Fruit fly (Drosophila melanogaster) whole organism, adult: Measurements from ENCODE around the gene Corp.

Experiments used
- CG11617 ChIP-seq: fragments of 200-800 bp; sonication (Bioruptor generic); optimal IDR thresholded peaks from 2 replicates; lab custom pipeline; 2017; ENCODE audit warnings: mild to moderate bottlenecking, missing biosample characterization, missing genetic modification reagents, missing genetic modification characterization
- CG12768 ChIP-seq: fragments of 200-800 bp; sonication (Bioruptor generic); optimal IDR thresholded peaks from 2 replicates; lab custom pipeline; 2017; ENCODE audit warnings: missing biosample characterization, missing genetic modification characterization, mild to moderate bottlenecking, moderate library complexity, missing genetic modification reagents
- CG14711 ChIP-seq: fragments of 200-800 bp; sonication (Bioruptor generic); optimal IDR thresholded peaks from 2 replicates; lab custom pipeline; 2018; ENCODE audit warnings: missing biosample characterization, mild to moderate bottlenecking, missing genetic modification characterization, moderate library complexity
- CG1620 ChIP-seq: fragments of 200-800 bp; sonication (Bioruptor generic); optimal IDR thresholded peaks from 2 replicates; lab custom pipeline; 2016; ENCODE audit warnings: missing biosample characterization, missing genetic modification characterization
- CG33017 ChIP-seq: fragments of 200-800 bp; sonication (Bioruptor generic); optimal IDR thresholded peaks from 2 replicates; lab custom pipeline; 2018; ENCODE audit warnings: missing biosample characterization, mild to moderate bottlenecking, missing genetic modification characterization, moderate library complexity
- CG5204 ChIP-seq: fragments of 200-800 bp; sonication (Bioruptor generic); optimal IDR thresholded peaks from 2 replicates; lab custom pipeline; 2016; ENCODE audit warnings: missing biosample characterization, missing genetic modification characterization
- CG7045 ChIP-seq: fragments of 200-800 bp; sonication (Bioruptor generic); optimal IDR thresholded peaks from 2 replicates; lab custom pipeline; 2017; ENCODE audit warnings: missing biosample characterization, mild to moderate bottlenecking, missing genetic modification characterization
- CG7101 ChIP-seq: fragments of 200-800 bp; sonication (Bioruptor generic); optimal IDR thresholded peaks from 2 replicates; lab custom pipeline; 2018; ENCODE audit warnings: missing biosample characterization, mild to moderate bottlenecking, missing genetic modification characterization, moderate library complexity
- Clk ChIP-seq: fragments of 200-800 bp; sonication (Bioruptor generic); optimal IDR thresholded peaks from 2 replicates; lab custom pipeline; 2017; ENCODE audit warnings: missing biosample characterization, missing genetic modification characterization
- Crg-1 ChIP-seq: fragments of 200-800 bp; sonication (Bioruptor generic); optimal IDR thresholded peaks from 2 replicates; lab custom pipeline; 2016; ENCODE audit warnings: missing biosample characterization, missing genetic modification characterization
- Hr96 ChIP-seq: fragments of 200-800 bp; sonication (Bioruptor generic); optimal IDR thresholded peaks from 2 replicates; lab custom pipeline; 2016; ENCODE audit warnings: missing biosample characterization, missing genetic modification characterization
- Mnt ChIP-seq: fragments of 200-800 bp; sonication (Bioruptor generic); optimal IDR thresholded peaks from 2 replicates; lab custom pipeline; 2016; ENCODE audit warnings: missing biosample characterization, mild to moderate bottlenecking, missing genetic modification characterization
- bab1 ChIP-seq: fragments of 200-800 bp; sonication (Bioruptor generic); optimal IDR thresholded peaks from 3 replicates; lab custom pipeline; 2019; ENCODE audit warnings: missing biosample characterization, mild to moderate bottlenecking, missing genetic modification characterization, moderate library complexity
- cic ChIP-seq: fragments of 200-800 bp; sonication (Bioruptor generic); optimal IDR thresholded peaks from 2 replicates; lab custom pipeline; 2017; ENCODE audit warnings: missing biosample characterization, mild to moderate bottlenecking, missing genetic modification characterization, moderate library complexity
- cnc ChIP-seq, 2 experiments: fragments of >200 bp; optimal IDR thresholded peaks; 2 replicates each; lab custom pipeline; 2017
- kay ChIP-seq: fragments of 200-800 bp; sonication (Bioruptor generic); peaks from one replicate; lab custom pipeline; 2016; ENCODE audit warnings: missing biosample characterization, missing genetic modification characterization, borderline replicate concordance
- ovo ChIP-seq: fragments of 200-800 bp; sonication (Bioruptor generic); optimal IDR thresholded peaks from 2 replicates; lab custom pipeline; 2016; ENCODE audit warnings: missing biosample characterization, missing genetic modification characterization
- pad ChIP-seq: fragments of 200-800 bp; sonication (Bioruptor generic); optimal IDR thresholded peaks from 3 replicates; lab custom pipeline; 2017; ENCODE audit warnings: missing biosample characterization, missing genetic modification characterization, mild to moderate bottlenecking, moderate library complexity, missing genetic modification reagents
- tj ChIP-seq: fragments of 200-800 bp; sonication (Bioruptor generic); optimal IDR thresholded peaks from 3 replicates; lab custom pipeline; 2017; ENCODE audit warnings: missing biosample characterization, mild to moderate bottlenecking, missing genetic modification characterization, moderate library complexity
- toe ChIP-seq: fragments of 200-800 bp; sonication (Bioruptor generic); optimal IDR thresholded peaks from 2 replicates; lab custom pipeline; 2016; ENCODE audit warnings: missing biosample characterization, missing genetic modification characterization

Gene Corp

DNA sequence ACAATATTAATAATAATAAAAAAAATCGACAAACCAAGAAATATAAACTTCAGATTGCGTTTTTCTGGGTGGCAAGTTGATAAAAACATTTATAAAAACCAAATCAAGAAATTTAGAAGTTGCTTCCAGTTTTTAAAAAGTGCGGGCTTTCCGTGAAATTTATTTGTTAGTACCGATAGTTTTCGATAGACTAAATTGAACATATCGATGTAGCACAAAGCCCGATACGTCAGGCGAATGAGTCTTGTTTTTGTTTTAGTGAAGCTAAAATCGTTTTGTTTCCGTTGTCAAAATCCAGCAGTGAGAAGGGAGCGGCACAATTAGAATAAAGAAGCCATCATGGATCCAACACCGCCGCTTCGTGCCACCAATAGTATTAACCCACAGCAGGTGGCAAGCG, 30.8 kb downstream of the Corp start, which contains the start of gene CG2147:
TSS of gene CG2147 (plus strand) at position 254 of the 400 bp plus-strand sequence.
- TF ChIP-seq bab1 (GFP tag; lab: Kevin White, UChicago): peak; percentile 51
- TF ChIP-seq CG1620 (GFP tag; lab: Kevin White, UChicago): no peak

DNA sequence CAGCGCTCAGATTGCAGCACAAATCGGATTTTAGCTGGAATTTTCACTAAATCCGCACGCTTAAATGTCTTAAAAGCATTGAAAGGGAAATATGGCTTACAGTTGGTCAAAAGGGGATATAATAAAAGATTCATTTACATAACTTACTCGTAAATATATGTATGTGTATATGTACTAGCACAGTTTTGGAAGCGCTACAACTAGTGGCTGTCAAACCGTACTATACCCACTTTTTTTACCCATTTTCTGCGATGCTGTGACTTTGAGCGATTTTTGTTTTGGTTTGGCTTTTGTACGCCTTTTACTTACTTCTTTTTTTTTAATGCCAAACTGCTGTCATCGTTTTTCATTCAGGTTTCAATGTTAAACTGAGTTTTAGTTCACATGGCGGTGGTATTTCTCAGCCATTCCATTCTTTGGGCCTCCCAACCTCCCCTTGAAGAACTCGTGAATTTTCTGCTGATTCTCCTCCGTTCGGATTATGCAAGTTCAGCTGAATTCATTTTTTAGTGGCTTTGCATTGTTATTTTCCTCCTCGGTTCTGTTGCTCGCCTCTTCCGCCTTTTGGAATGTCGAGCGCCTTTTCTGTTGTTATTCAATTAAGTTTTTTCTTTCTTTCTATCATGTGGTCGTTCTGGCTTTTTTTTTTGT, 37.2 kb downstream of the Corp start:
- TF ChIP-seq Crg-1 (GFP tag; lab: Kevin White, UChicago): no peak
- TF ChIP-seq CG1620 (GFP tag; lab: Kevin White, UChicago): no peak
- TF ChIP-seq Hr96: no peak
- peak; percentile 100 for TF ChIP-seq tj (GFP tag; lab: Kevin White, UChicago)

DNA sequence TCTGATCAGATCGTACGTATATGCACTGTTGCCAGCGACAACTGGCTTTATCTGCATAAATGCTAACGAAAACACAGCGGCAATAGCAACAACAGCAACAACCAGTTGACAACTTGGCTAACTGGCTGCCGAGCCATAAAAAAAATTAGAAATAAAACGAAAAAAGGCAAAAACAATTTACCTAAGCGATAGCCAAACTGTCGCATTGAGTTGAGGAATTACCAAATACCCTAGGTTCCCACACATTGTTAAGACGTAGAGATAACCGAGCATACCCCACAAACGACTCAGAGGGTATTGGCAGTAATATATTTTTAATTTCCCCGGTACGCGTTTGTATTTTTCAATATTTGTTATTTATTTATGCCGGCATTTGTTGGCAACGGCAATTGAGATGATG, 38.0 kb downstream of the Corp start:
- TF ChIP-seq kay: peak; percentile 86
- peak; percentile 9 for TF ChIP-seq CG11617 (GFP tag; lab: Kevin White, UChicago)
- TF ChIP-seq toe (GFP tag; lab: Kevin White, UChicago): peak; percentile 2
- TF ChIP-seq bab1 (GFP tag; lab: Kevin White, UChicago): no peak
- TF ChIP-seq Crg-1 (GFP tag; lab: Kevin White, UChicago): no peak
- peak; percentile 33 for TF ChIP-seq CG5204 (GFP tag; lab: Kevin White, UChicago)
- peak; percentile 14 for TF ChIP-seq CG33017 (tag; lab: Kevin White, UChicago)
- TF ChIP-seq CG14711 (tag; lab: Kevin White, UChicago): peak; percentile 29
- TF ChIP-seq CG12768 (GFP tag; lab: Kevin White, UChicago): no peak
- TF ChIP-seq CG7101: peak; percentile 52
- TF ChIP-seq Mnt (GFP tag; lab: Kevin White, UChicago): peak; percentile 32
- TF ChIP-seq cic (GFP tag; lab: Kevin White, UChicago): peak; percentile 49
- TF ChIP-seq Clk: peak; percentile 5
- TF ChIP-seq ovo (GFP tag; lab: Kevin White, UChicago): no peak
- peak; percentile 26 for TF ChIP-seq pad
- TF ChIP-seq Hr96: no peak
- TF ChIP-seq tj (GFP tag; lab: Kevin White, UChicago): no peak
- peak; percentile 48 for TF ChIP-seq CG7045 (GFP tag; lab: Kevin White, UChicago)
- no peak for TF ChIP-seq CG1620 (GFP tag; lab: Kevin White, UChicago)
- TF ChIP-seq cnc (optimal IDR thresholded peaks at IDR 0.05; lab: Kevin White, UChicago): no peak

dm6 chrX:8231241-8232028, 39.8 kb downstream of the Corp start:
- TF ChIP-seq tj (GFP tag; lab: Kevin White, UChicago) (peak; percentile 91), pad (no peak), Clk (no peak), ovo (GFP tag; lab: Kevin White, UChicago) (no peak), CG11617 (GFP tag; lab: Kevin White, UChicago) (peak; percentile 50), Mnt (GFP tag; lab: Kevin White, UChicago) (no peak), bab1 (GFP tag; lab: Kevin White, UChicago) (peak; percentile 16), CG7045 (GFP tag; lab: Kevin White, UChicago) (no peak), CG1620 (GFP tag; lab: Kevin White, UChicago) (no peak), CG5204 (GFP tag; lab: Kevin White, UChicago) (no peak), CG33017 (tag; lab: Kevin White, UChicago) (no peak), kay (no peak), cnc (optimal IDR thresholded peaks at IDR 0.05; lab: Kevin White, UChicago) (no peak), Hr96 (no peak), CG7101 (peak; percentile 19), toe (GFP tag; lab: Kevin White, UChicago) (no peak), CG14711 (tag; lab: Kevin White, UChicago) (no peak), Crg-1 (GFP tag; lab: Kevin White, UChicago) (no peak), cic (GFP tag; lab: Kevin White, UChicago) (no peak), CG12768 (GFP tag; lab: Kevin White, UChicago) (no peak)

dm6 chrX:8229918-8230699, 41.1 kb downstream of the Corp start:
- peak; percentile 27 for TF ChIP-seq Hr96
- peak; percentile 16 for TF ChIP-seq CG12768 (GFP tag; lab: Kevin White, UChicago)
- peak; percentile 31 for TF ChIP-seq CG7101
- TF ChIP-seq Clk: no peak
- TF ChIP-seq CG14711 (tag; lab: Kevin White, UChicago): no peak
- TF ChIP-seq pad: peak; percentile 83
- no peak for TF ChIP-seq toe (GFP tag; lab: Kevin White, UChicago)
- peak; percentile 7 for TF ChIP-seq cic (GFP tag; lab: Kevin White, UChicago)
- no peak for TF ChIP-seq CG33017 (tag; lab: Kevin White, UChicago)
- TF ChIP-seq CG11617 (GFP tag; lab: Kevin White, UChicago): peak; percentile 2
- peak; percentile 17 for TF ChIP-seq ovo (GFP tag; lab: Kevin White, UChicago)
- TF ChIP-seq kay: no peak
- TF ChIP-seq bab1 (GFP tag; lab: Kevin White, UChicago): peak; percentile 14
- peak; percentile 62 for TF ChIP-seq Crg-1 (GFP tag; lab: Kevin White, UChicago)
- peak; percentile 11 for TF ChIP-seq CG1620 (GFP tag; lab: Kevin White, UChicago)
- TF ChIP-seq cnc (optimal IDR thresholded peaks at IDR 0.05; lab: Kevin White, UChicago): no peak
- peak; percentile 83 for TF ChIP-seq tj (GFP tag; lab: Kevin White, UChicago)
